Worm (Caenorhabditis elegans) whole organism, mixed stage, embryonic: ENCODE results near the gene rpl-36.A.

Experiments used
- M03D4.4 ChIP-seq: sonication (generic microtip); optimal IDR thresholded peaks from 2 replicates; lab custom pipeline; 2017; ENCODE audit warnings: mild to moderate bottlenecking, missing genetic modification characterization, missing compliant biosample characterization
- bed-3 ChIP-seq: fragments of 200-800 bp; sonication (Bioruptor generic); optimal IDR thresholded peaks from 3 replicates; lab custom pipeline; 2018; ENCODE audit warnings: mild to moderate bottlenecking, missing genetic modification characterization, moderate library complexity, missing compliant biosample characterization
- blmp-1 ChIP-seq: fragments of 150-350 bp; optimal IDR thresholded peaks from 2 replicates; lab custom pipeline; 2014; ENCODE audit warnings: missing biosample characterization, missing genetic modification characterization
- ceh-39 ChIP-seq: fragments of 150-350 bp; optimal IDR thresholded peaks from 2 replicates; lab custom pipeline; 2014; ENCODE audit warnings: missing biosample characterization, missing genetic modification characterization
- ceh-43 ChIP-seq: fragments of 200-800 bp; sonication (Bioruptor generic); optimal IDR thresholded peaks from 2 replicates; lab custom pipeline; 2018; ENCODE audit warnings: mild to moderate bottlenecking, missing genetic modification characterization, moderate library complexity, missing compliant biosample characterization
- ceh-83 ChIP-seq: fragments of 200-800 bp; sonication (Bioruptor generic); optimal IDR thresholded peaks from 2 replicates; lab custom pipeline; 2018; ENCODE audit warnings: mild to moderate bottlenecking, missing genetic modification characterization, missing compliant biosample characterization
- ces-1 ChIP-seq: fragments of 150-350 bp; optimal IDR thresholded peaks from 2 replicates; lab custom pipeline; 2014; ENCODE audit warnings: missing biosample characterization, missing genetic modification reagents, missing genetic modification characterization
- cnd-1 ChIP-seq: fragments of 200-800 bp; sonication (Bioruptor generic); optimal IDR thresholded peaks from 2 replicates; lab custom pipeline; 2018; ENCODE audit warnings: mild to moderate bottlenecking, missing genetic modification characterization, missing compliant biosample characterization
- drap-1 ChIP-seq: fragments of 200-800 bp; sonication (Bioruptor generic); optimal IDR thresholded peaks from 3 replicates; lab custom pipeline; 2018; ENCODE audit warnings: mild to moderate bottlenecking, missing genetic modification characterization, missing compliant biosample characterization
- elt-1 ChIP-seq: sonication (generic microtip); optimal IDR thresholded peaks from 2 replicates; lab custom pipeline; 2017; ENCODE audit warnings: missing genetic modification characterization, mild to moderate bottlenecking, missing compliant biosample characterization, antibody characterized with exemption, moderate library complexity, borderline replicate concordance; ENCODE audit not compliant: insufficient read depth
- hlh-1 ChIP-seq: fragments of 150-350 bp; optimal IDR thresholded peaks from 2 replicates; lab custom pipeline; 2014; ENCODE audit warnings: missing biosample characterization, missing genetic modification reagents, missing genetic modification characterization
- lin-13 ChIP-seq: fragments of 150-350 bp; optimal IDR thresholded peaks from 2 replicates; lab custom pipeline; 2014; ENCODE audit warnings: missing biosample characterization, missing genetic modification characterization
- lin-32 ChIP-seq: fragments of 200-800 bp; sonication (Bioruptor generic); optimal IDR thresholded peaks from 2 replicates; lab custom pipeline; 2018; ENCODE audit warnings: mild to moderate bottlenecking, missing genetic modification characterization, missing compliant biosample characterization
- lsy-2 ChIP-seq: fragments of 150-350 bp; optimal IDR thresholded peaks from 2 replicates; lab custom pipeline; 2014; ENCODE audit warnings: missing biosample characterization, missing genetic modification characterization
- mab-5 ChIP-seq: fragments of 150-350 bp; optimal IDR thresholded peaks from 2 replicates; lab custom pipeline; 2014; ENCODE audit warnings: missing biosample characterization, missing genetic modification characterization
- mep-1 ChIP-seq: fragments of 150-350 bp; optimal IDR thresholded peaks from 2 replicates; lab custom pipeline; 2017; ENCODE audit warnings: missing biosample characterization, missing genetic modification reagents, missing genetic modification characterization, inconsistent platforms
- mls-2 ChIP-seq: sonication (generic microtip); optimal IDR thresholded peaks from 2 replicates; lab custom pipeline; 2016; ENCODE audit warnings: mild to moderate bottlenecking, missing genetic modification characterization, moderate library complexity, missing compliant biosample characterization
- nhr-2 ChIP-seq: fragments of 150-350 bp; optimal IDR thresholded peaks from 2 replicates; lab custom pipeline; 2014; ENCODE audit warnings: missing biosample characterization, missing genetic modification characterization
- nhr-237 ChIP-seq: fragments of 150-350 bp; optimal IDR thresholded peaks from 2 replicates; lab custom pipeline; 2014; ENCODE audit warnings: missing biosample characterization, missing genetic modification characterization
- nhr-28 ChIP-seq: fragments of 150-350 bp; optimal IDR thresholded peaks from 2 replicates; lab custom pipeline; 2014; ENCODE audit warnings: missing biosample characterization, missing genetic modification characterization
- nhr-76 ChIP-seq: sonication (generic microtip); optimal IDR thresholded peaks from 2 replicates; lab custom pipeline; 2017; ENCODE audit warnings: missing biosample characterization, missing genetic modification characterization
- pha-4 ChIP-seq: fragments of 150-350 bp; optimal IDR thresholded peaks from 2 replicates; lab custom pipeline; 2018; ENCODE audit warnings: missing biosample characterization, missing genetic modification reagents, missing genetic modification characterization
- sem-2 ChIP-seq: fragments of 200-800 bp; sonication (Bioruptor generic); optimal IDR thresholded peaks from 2 replicates; lab custom pipeline; 2018; ENCODE audit warnings: mild to moderate bottlenecking, missing genetic modification characterization, missing compliant biosample characterization
- snpc-4 ChIP-seq: fragments of 150-350 bp; optimal IDR thresholded peaks from 2 replicates; lab custom pipeline; 2014; ENCODE audit warnings: missing biosample characterization, missing genetic modification characterization
- unc-120 ChIP-seq: sonication (generic microtip); optimal IDR thresholded peaks from 2 replicates; lab custom pipeline; 2017; ENCODE audit warnings: missing genetic modification characterization, missing compliant biosample characterization; ENCODE audit not compliant: poor library complexity, severe bottlenecking
- unc-39 ChIP-seq: fragments of 150-350 bp; optimal IDR thresholded peaks from 2 replicates; lab custom pipeline; 2014; ENCODE audit warnings: missing biosample characterization, missing genetic modification characterization
- unc-62 ChIP-seq: fragments of 150-350 bp; optimal IDR thresholded peaks from 2 replicates; lab custom pipeline; 2014; ENCODE audit warnings: missing biosample characterization, missing genetic modification reagents, missing genetic modification characterization
- zip-8 ChIP-seq: fragments of 150-350 bp; optimal IDR thresholded peaks from 2 replicates; lab custom pipeline; 2014; ENCODE audit warnings: missing biosample characterization, missing genetic modification characterization
- ztf-11 ChIP-seq: fragments of 150-350 bp; optimal IDR thresholded peaks from 2 replicates; lab custom pipeline; 2014; ENCODE audit warnings: missing biosample characterization, missing genetic modification characterization

The rpl-36.A gene

DNA sequence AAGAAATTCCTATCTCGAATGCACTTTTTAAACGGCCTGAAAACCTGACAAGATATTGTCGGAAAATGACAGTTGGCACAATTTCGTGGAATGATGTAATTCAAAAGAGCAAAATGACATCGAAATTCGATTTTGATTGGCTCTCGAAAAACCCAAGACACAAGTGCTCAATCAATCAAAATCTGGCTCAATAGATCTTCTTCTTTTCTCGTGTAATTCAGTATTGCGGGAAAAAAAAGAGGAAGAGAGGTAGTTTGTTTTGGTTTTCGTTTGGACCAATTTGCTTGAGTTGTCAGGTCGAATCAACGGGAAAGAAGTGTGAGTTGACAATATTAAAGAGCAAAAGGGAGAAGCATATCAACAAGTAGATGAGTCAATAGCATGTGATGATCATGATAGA, 38.8 kb upstream of the rpl-36.A start:
- TF ChIP-seq nhr-237 (tag; lab: Kevin White, UChicago) (no peak), unc-62 (GFP tag; lab: Kevin White, UChicago) (peak; percentile 78), blmp-1 (tag; lab: Kevin White, UChicago) (no peak), mls-2 (tag; lab: Kevin White, UChicago) (no peak)

DNA sequence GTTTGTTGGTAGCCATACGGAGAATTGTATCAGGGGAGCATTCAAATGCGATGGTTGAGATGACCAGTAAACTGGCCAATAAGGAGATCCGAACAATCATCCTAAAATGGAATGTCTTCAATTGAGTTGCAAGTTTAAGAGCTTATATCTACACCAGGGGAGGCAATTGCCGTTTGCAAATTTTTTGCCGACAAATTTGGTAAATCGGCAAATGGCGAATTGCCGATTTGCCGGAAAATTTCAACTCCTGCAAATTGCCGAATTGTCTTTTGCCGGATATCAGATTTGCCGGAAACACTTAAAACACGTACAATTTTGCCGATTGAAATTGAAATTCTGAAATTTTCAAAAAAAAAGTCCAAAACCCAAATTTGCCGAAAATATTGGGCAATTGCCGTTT, 37.8 kb upstream of the rpl-36.A start, which contains the start of gene F40F8.5:
F40F8.5 (minus strand) TSS at position 101 of the 400 bp plus-strand sequence.
- TF ChIP-seq sem-2 (no peak), mep-1 (tag; lab: Kevin White, UChicago) (no peak), M03D4.4 (tag; lab: Kevin White, UChicago) (no peak), unc-120 (tag; lab: Kevin White, UChicago) (no peak)

DNA sequence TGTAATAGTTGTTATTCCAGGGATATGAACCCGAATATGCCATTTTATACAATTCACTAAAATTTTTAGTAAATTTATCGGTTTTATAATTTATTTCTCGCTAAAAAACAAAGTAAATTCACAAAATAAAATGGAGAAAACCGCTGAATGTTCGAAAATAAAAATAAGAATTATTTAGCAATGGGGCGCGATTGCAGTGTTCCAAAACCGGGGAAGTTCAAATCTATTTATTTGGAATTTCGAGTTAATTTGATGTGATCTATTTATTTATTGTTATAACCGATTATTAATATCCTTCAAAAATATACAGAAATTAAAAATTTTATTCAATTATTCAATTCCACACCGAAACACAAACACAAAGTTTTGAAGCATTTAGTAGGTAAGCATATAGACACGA, 35.5 kb upstream of the rpl-36.A start, which contains the start of gene F40F8.11:
F40F8.11 (minus strand) TSS at position 49 of the 400 bp plus-strand sequence.
- TF ChIP-seq nhr-237 (tag; lab: Kevin White, UChicago) (peak; percentile 3), lsy-2 (tag; lab: Kevin White, UChicago) (peak; percentile 59), lin-13 (tag; lab: Kevin White, UChicago) (no peak), blmp-1 (tag; lab: Kevin White, UChicago) (peak; percentile 4), nhr-76 (tag; lab: Kevin White, UChicago) (no peak), unc-120 (tag; lab: Kevin White, UChicago) (peak; percentile 27), nhr-28 (tag; lab: Kevin White, UChicago) (no peak), ceh-39 (tag; lab: Kevin White, UChicago) (peak; percentile 4), unc-62 (GFP tag; lab: Kevin White, UChicago) (no peak), zip-8 (tag; lab: Kevin White, UChicago) (no peak), mep-1 (tag; lab: Kevin White, UChicago) (no peak), lin-32 (no peak), mab-5 (tag; lab: Kevin White, UChicago) (no peak), ces-1 (GFP tag; lab: Kevin White, UChicago) (peak; percentile 6)

ce11 chrII:11129517-11129916, 32.5 kb upstream of the rpl-36.A start, which contains the start of gene F40F8.12:
TSS of gene F40F8.12 (plus strand) at chrII:11129817.
- TF ChIP-seq unc-120 (tag; lab: Kevin White, UChicago) (no peak), lsy-2 (tag; lab: Kevin White, UChicago) (no peak), cnd-1 (no peak), drap-1 (GFP tag; lab: Kevin White, UChicago) (no peak), nhr-2 (tag; lab: Kevin White, UChicago) (no peak), ceh-43 (GFP tag; lab: Kevin White, UChicago) (no peak), ztf-11 (no peak), lin-13 (tag; lab: Kevin White, UChicago) (no peak), mep-1 (tag; lab: Kevin White, UChicago) (no peak), ceh-83 (GFP tag; lab: Kevin White, UChicago) (no peak), hlh-1 (tag; lab: Kevin White, UChicago) (no peak), bed-3 (GFP tag; lab: Kevin White, UChicago) (no peak), lin-32 (no peak)

- TF ChIP-seq snpc-4, result no peak
- no peak for TF ChIP-seq M03D4.4 (tag; lab: Kevin White, UChicago)
- TF ChIP-seq hlh-1 (tag; lab: Kevin White, UChicago), result no peak
- no peak for TF ChIP-seq drap-1 (GFP tag; lab: Kevin White, UChicago)
- no peak for TF ChIP-seq unc-39
- TF ChIP-seq mls-2 (tag; lab: Kevin White, UChicago), result no peak
- TF ChIP-seq ceh-39 (tag; lab: Kevin White, UChicago), result no peak
- no peak for TF ChIP-seq elt-1
- TF ChIP-seq cnd-1, result no peak
- no peak for TF ChIP-seq nhr-2 (tag; lab: Kevin White, UChicago)
- TF ChIP-seq bed-3 (GFP tag; lab: Kevin White, UChicago), result no peak
- no peak for TF ChIP-seq lin-13 (tag; lab: Kevin White, UChicago)
- no peak for TF ChIP-seq ceh-43 (GFP tag; lab: Kevin White, UChicago)
- TF ChIP-seq ces-1 (GFP tag; lab: Kevin White, UChicago), result no peak
- no peak for TF ChIP-seq nhr-237 (tag; lab: Kevin White, UChicago)
- TF ChIP-seq blmp-1 (tag; lab: Kevin White, UChicago), result no peak
- no peak for TF ChIP-seq pha-4 (tag; lab: Kevin White, UChicago)
- TF ChIP-seq sem-2, result no peak
- TF ChIP-seq ztf-11, result no peak
- TF ChIP-seq, all 35 proteins: peak for 0
Observed at ce11 chrII:11128989-11129388, 32.0 kb upstream of the rpl-36.A start, which contains the start of gene F40F8.3. TSS of gene F40F8.3 (plus strand) at chrII:11129289.
